Fruit fly (Drosophila melanogaster) whole organism, embryonic: ENCODE results near the gene CG31542.

Experiments used
- ATbp ChIP-seq: fragments of 200-800 bp; sonication (Bioruptor generic); optimal IDR thresholded peaks from 2 replicates; lab custom pipeline; 2017; ENCODE audit warnings: missing biosample characterization, mild to moderate bottlenecking, missing genetic modification characterization, missing genetic modification reagents
- Adf1 ChIP-seq: fragments of 200-800 bp; sonication (Bioruptor generic); IDR thresholded peaks from 2 replicates; pipeline ENCODE4 v1.3.6; 2022; ENCODE audit warnings: missing biosample characterization, missing genetic modification characterization
- B-H1 ChIP-seq: fragments of 200-800 bp; sonication (Bioruptor generic); IDR thresholded peaks from 3 replicates; pipeline ENCODE4 v1.3.6; 2022; ENCODE audit warnings: missing biosample characterization, missing genetic modification characterization
- B-H2 ChIP-seq: fragments of 200-800 bp; sonication (Bioruptor generic); optimal IDR thresholded peaks from 2 replicates; lab custom pipeline; 2018; ENCODE audit warnings: missing biosample characterization, mild to moderate bottlenecking, missing genetic modification characterization
- Bgb ChIP-seq: fragments of 200-800 bp; sonication (Bioruptor generic); IDR thresholded peaks from 2 replicates; pipeline ENCODE4 v1.3.6; 2022; ENCODE audit warnings: missing biosample characterization, missing genetic modification characterization; ENCODE audit not compliant: partially characterized antibody
- CG11085 ChIP-seq: fragments of 200-800 bp; sonication (Bioruptor generic); IDR thresholded peaks from 2 replicates; pipeline ENCODE4 v1.3.6; 2022; ENCODE audit warnings: missing biosample characterization, missing genetic modification characterization
- CG11560 ChIP-seq: fragments of 200-800 bp; sonication (Bioruptor generic); IDR thresholded peaks from 3 replicates; pipeline ENCODE4 v1.3.6; 2022; ENCODE audit warnings: missing biosample characterization, missing genetic modification characterization
- CG11695 ChIP-seq: fragments of 200-800 bp; sonication (Bioruptor generic); IDR thresholded peaks from 3 replicates; pipeline ENCODE4 v1.3.6; 2022; ENCODE audit warnings: missing biosample characterization, missing genetic modification characterization
- CG12071 ChIP-seq: fragments of 200-800 bp; sonication (Bioruptor generic); optimal IDR thresholded peaks from 3 replicates; lab custom pipeline; 2018; ENCODE audit warnings: missing biosample characterization, mild to moderate bottlenecking, missing genetic modification characterization
- CG12659 ChIP-seq: fragments of 200-800 bp; sonication (Bioruptor generic); optimal IDR thresholded peaks from 3 replicates; lab custom pipeline; 2017; ENCODE audit warnings: mild to moderate bottlenecking, missing biosample characterization, missing genetic modification reagents, missing genetic modification characterization
- CG12744 ChIP-seq: fragments of 200-800 bp; sonication (Bioruptor generic); optimal IDR thresholded peaks from 2 replicates; lab custom pipeline; 2016; ENCODE audit warnings: missing biosample characterization, missing genetic modification characterization
- CG12769 ChIP-seq: fragments of 200-800 bp; sonication (Bioruptor generic); optimal IDR thresholded peaks from 2 replicates; lab custom pipeline; 2019; ENCODE audit warnings: missing biosample characterization, mild to moderate bottlenecking, missing genetic modification characterization, moderate library complexity
- CG13287 ChIP-seq: fragments of 200-800 bp; sonication (Bioruptor generic); IDR thresholded peaks from 2 replicates; pipeline ENCODE4 v1.3.6; 2022; ENCODE audit warnings: missing biosample characterization, missing genetic modification characterization; ENCODE audit not compliant: partially characterized antibody
- CG14965 ChIP-seq: fragments of 200-800 bp; sonication (Bioruptor generic); optimal IDR thresholded peaks from 2 replicates; lab custom pipeline; 2016; ENCODE audit warnings: missing biosample characterization, missing genetic modification characterization, borderline replicate concordance
- CG1647 ChIP-seq: fragments of 200-800 bp; sonication (Bioruptor generic); optimal IDR thresholded peaks from 3 replicates; lab custom pipeline; 2016; ENCODE audit warnings: missing biosample characterization, missing genetic modification characterization
- CG16815 ChIP-seq: fragments of 200-800 bp; sonication (Bioruptor generic); optimal IDR thresholded peaks from 3 replicates; lab custom pipeline; 2017; ENCODE audit warnings: missing biosample characterization, mild to moderate bottlenecking, missing genetic modification characterization
- CG17802 ChIP-seq: fragments of 200-800 bp; sonication (Bioruptor generic); optimal IDR thresholded peaks from 2 replicates; lab custom pipeline; 2018; ENCODE audit warnings: missing biosample characterization, mild to moderate bottlenecking, missing genetic modification characterization, moderate library complexity
- CG18476 ChIP-seq: fragments of 200-800 bp; sonication (Bioruptor generic); optimal IDR thresholded peaks from 2 replicates; lab custom pipeline; 2016; ENCODE audit warnings: missing biosample characterization, mild to moderate bottlenecking, missing genetic modification characterization
- CG4360 ChIP-seq: fragments of 200-800 bp; sonication (Bioruptor generic); IDR thresholded peaks from 2 replicates; pipeline ENCODE4 v1.3.6; 2022; ENCODE audit warnings: missing biosample characterization, missing genetic modification characterization
- CG5953 ChIP-seq: fragments of 200-800 bp; sonication (Bioruptor generic); IDR thresholded peaks from 2 replicates; pipeline ENCODE4 v1.3.6; 2022; ENCODE audit warnings: missing biosample characterization, missing genetic modification characterization
- CG6272 ChIP-seq: fragments of 200-800 bp; sonication (Bioruptor generic); IDR thresholded peaks from 2 replicates; pipeline ENCODE4 v1.3.6; 2022; ENCODE audit warnings: missing biosample characterization, missing genetic modification characterization
- CG6854 ChIP-seq: fragments of 200-800 bp; sonication (Bioruptor generic); optimal IDR thresholded peaks from 3 replicates; lab custom pipeline; 2017; ENCODE audit warnings: missing biosample characterization, mild to moderate bottlenecking, missing genetic modification characterization
- CG8290 ChIP-seq, 3 experiments: fragments of 200-800 bp; sonication (Bioruptor generic); optimal IDR thresholded peaks; 2 replicates each; lab custom pipeline; 2016 to 2019; ENCODE audit warnings: missing biosample characterization in 3 of 3, missing genetic modification characterization in 3 of 3, mild to moderate bottlenecking in 2 of 3, moderate library complexity in 1 of 3
- CkIIα-i1 ChIP-seq: fragments of 200-800 bp; sonication (Bioruptor generic); IDR thresholded peaks from 2 replicates; pipeline ENCODE4 v1.3.6; 2022; ENCODE audit warnings: missing biosample characterization, missing genetic modification characterization
- Dek ChIP-seq: fragments of 200-800 bp; sonication (Bioruptor generic); optimal IDR thresholded peaks from 3 replicates; lab custom pipeline; 2019; ENCODE audit warnings: missing biosample characterization, mild to moderate bottlenecking, missing genetic modification characterization, moderate library complexity
- Ets65A ChIP-seq: fragments of 200-800 bp; sonication (Bioruptor generic); peaks from one replicate; lab custom pipeline; 2016; ENCODE audit warnings: missing biosample characterization, missing genetic modification characterization
- Jarid2 ChIP-seq: fragments of 200-800 bp; sonication (Bioruptor generic); optimal IDR thresholded peaks from 3 replicates; lab custom pipeline; 2017; ENCODE audit warnings: mild to moderate bottlenecking, missing biosample characterization, missing genetic modification reagents, missing genetic modification characterization
- Stat92E ChIP-seq, 3 experiments: fragments of >200 bp in 2 of 3; fragments of 200-800 bp in 1 of 3; sonication (Bioruptor generic) in 1 of 3; optimal IDR thresholded peaks; 2 replicates each; lab custom pipeline; 2017 to 2019; ENCODE audit warnings: missing biosample characterization in 3 of 3, missing genetic modification characterization in 3 of 3, mild to moderate bottlenecking in 1 of 3, moderate library complexity in 1 of 3
- amos ChIP-seq: fragments of 200-800 bp; sonication (Bioruptor generic); IDR thresholded peaks from 2 replicates; pipeline ENCODE4 v1.3.6; 2022; ENCODE audit warnings: missing biosample characterization, missing genetic modification characterization; ENCODE audit not compliant: partially characterized antibody
- ara ChIP-seq: fragments of 200-800 bp; sonication (Bioruptor generic); IDR thresholded peaks from 2 replicates; pipeline ENCODE4 v1.3.6; 2022; ENCODE audit warnings: missing biosample characterization, missing genetic modification characterization
- bab2 ChIP-seq: fragments of 200-800 bp; sonication (Bioruptor generic); optimal IDR thresholded peaks from 2 replicates; lab custom pipeline; 2016; ENCODE audit warnings: missing biosample characterization, missing genetic modification characterization
- bbx ChIP-seq: fragments of 200-800 bp; sonication (Bioruptor generic); IDR thresholded peaks from 2 replicates; pipeline ENCODE4 v1.3.6; 2022; ENCODE audit warnings: missing biosample characterization, missing genetic modification characterization; ENCODE audit not compliant: partially characterized antibody
- chm ChIP-seq: fragments of 200-800 bp; sonication (Bioruptor generic); IDR thresholded peaks from 2 replicates; pipeline ENCODE4 v1.3.6; 2022; ENCODE audit warnings: missing biosample characterization, missing genetic modification characterization
- dan ChIP-seq: fragments of 200-800 bp; sonication (Bioruptor generic); IDR thresholded peaks from 2 replicates; pipeline ENCODE4 v1.3.6; 2022; ENCODE audit warnings: missing biosample characterization, missing genetic modification characterization
- eyg ChIP-seq: fragments of 200-800 bp; sonication (Bioruptor generic); optimal IDR thresholded peaks from 3 replicates; lab custom pipeline; 2016; ENCODE audit warnings: missing biosample characterization, missing genetic modification characterization
- fru ChIP-seq: fragments of >200 bp; optimal IDR thresholded peaks from 2 replicates; lab custom pipeline; 2017
- gcm ChIP-seq: fragments of 200-800 bp; sonication (Bioruptor generic); optimal IDR thresholded peaks from 2 replicates; lab custom pipeline; 2019; ENCODE audit warnings: missing biosample characterization, mild to moderate bottlenecking, missing genetic modification characterization, moderate library complexity
- gsb-n ChIP-seq: fragments of 200-800 bp; sonication (Bioruptor generic); optimal IDR thresholded peaks from 3 replicates; lab custom pipeline; 2018; ENCODE audit warnings: missing biosample characterization, mild to moderate bottlenecking, missing genetic modification characterization
- ham ChIP-seq: fragments of 200-800 bp; sonication (Bioruptor generic); IDR thresholded peaks from 2 replicates; pipeline ENCODE4 v1.3.6; 2022; ENCODE audit warnings: missing biosample characterization, missing genetic modification characterization
- her ChIP-seq: fragments of 200-800 bp; sonication (Bioruptor generic); optimal IDR thresholded peaks from 2 replicates; lab custom pipeline; 2016; ENCODE audit warnings: missing biosample characterization, missing genetic modification characterization
- hkb ChIP-seq, 2 experiments: fragments of 200-800 bp in 1 of 2; fragments of >200 bp in 1 of 2; sonication (Bioruptor generic) in 1 of 2; IDR thresholded peaks in 1 of 2; optimal IDR thresholded peaks in 1 of 2; 2 replicates each; pipeline versions ENCODE4 v1.3.6 to Lab custom; 2017 to 2022; ENCODE audit warnings: missing biosample characterization in 1 of 2, missing genetic modification characterization in 1 of 2
- hth ChIP-seq: fragments of >200 bp; optimal IDR thresholded peaks from 2 replicates; lab custom pipeline; 2017; ENCODE audit warnings: inconsistent platforms
- lilli ChIP-seq: fragments of 200-800 bp; sonication (Bioruptor generic); optimal IDR thresholded peaks from 3 replicates; lab custom pipeline; 2016; ENCODE audit warnings: missing biosample characterization, missing genetic modification characterization
- mirr ChIP-seq: fragments of 200-800 bp; sonication (Bioruptor generic); optimal IDR thresholded peaks from 3 replicates; lab custom pipeline; 2018; ENCODE audit warnings: missing biosample characterization, mild to moderate bottlenecking, missing genetic modification characterization
- org-1 ChIP-seq: fragments of 200-800 bp; sonication (Bioruptor generic); optimal IDR thresholded peaks from 2 replicates; lab custom pipeline; 2017; ENCODE audit warnings: missing biosample characterization, missing genetic modification characterization
- p53 ChIP-seq: fragments of 200-800 bp; sonication (Bioruptor generic); optimal IDR thresholded peaks from 2 replicates; lab custom pipeline; 2016; ENCODE audit warnings: missing biosample characterization, missing genetic modification characterization
- pnt ChIP-seq: fragments of 200-800 bp; sonication (Bioruptor generic); optimal IDR thresholded peaks from 3 replicates; lab custom pipeline; 2016; ENCODE audit warnings: missing biosample characterization, missing genetic modification characterization
- row ChIP-seq: fragments of 200-800 bp; sonication (Bioruptor generic); IDR thresholded peaks from 3 replicates; pipeline ENCODE4 v1.3.6; 2022; ENCODE audit warnings: missing biosample characterization, missing genetic modification characterization
- tna ChIP-seq: fragments of 200-800 bp; sonication (Bioruptor generic); IDR thresholded peaks from 2 replicates; pipeline ENCODE4 v1.3.6; 2022; ENCODE audit warnings: missing biosample characterization, missing genetic modification characterization; ENCODE audit not compliant: partially characterized antibody

CG31542 gene

DNA sequence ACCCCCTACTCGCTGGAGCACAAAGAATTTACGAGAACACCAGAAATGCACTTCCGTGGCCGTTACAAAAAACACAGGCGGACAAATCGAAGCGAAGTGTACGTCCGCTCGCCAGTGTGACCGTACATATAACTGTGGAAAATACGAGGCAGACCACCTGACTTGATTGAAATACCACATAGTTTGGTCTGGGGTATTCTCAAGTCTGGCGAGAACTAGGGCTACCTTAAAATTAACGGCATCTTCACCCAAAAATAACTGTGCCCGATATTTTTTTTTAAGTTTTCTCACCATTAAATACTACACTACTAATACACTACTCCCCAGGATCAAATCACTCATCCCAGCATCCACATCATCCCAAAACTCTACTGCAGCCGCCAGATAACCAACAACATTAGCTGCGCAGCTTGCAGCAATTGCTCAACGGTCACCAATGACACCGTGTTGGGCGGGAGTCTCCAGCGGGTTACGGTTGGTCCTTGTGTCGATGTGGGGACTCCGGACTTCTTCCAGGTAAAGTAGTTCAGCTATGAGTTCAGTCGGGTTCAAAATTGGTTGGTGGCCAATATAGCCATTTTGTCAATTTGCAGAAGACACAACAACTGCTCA, 1.1 kb upstream of the CG31542 start, which contains the start of gene Cerk (continued):
- no peak for TF ChIP-seq CG6854 (GFP tag; lab: Kevin White, UChicago)
- TF ChIP-seq lilli = peak; percentile 50
- TF ChIP-seq p53 (GFP tag; lab: Kevin White, UChicago) = no peak
- peak; percentile 80 for TF ChIP-seq chm
- peak; percentile 38 for TF ChIP-seq CG17802
- no peak for TF ChIP-seq hth (lab: Kevin White, UChicago)
- no peak for TF ChIP-seq CkIIα-i1 (GFP tag; lab: Robert Waterston, UW)
- peak; percentile 93 for TF ChIP-seq Jarid2 (GFP tag; lab: Kevin White, UChicago)
- no peak for TF ChIP-seq org-1 (GFP tag; lab: Kevin White, UChicago)
- TF ChIP-seq amos (GFP tag; lab: Robert Waterston, UW) = peak; percentile 69; the same call in 1 of the 2 replicates
- no peak for TF ChIP-seq CG1647 (GFP tag; lab: Kevin White, UChicago)
- peak; percentile 30 for TF ChIP-seq CG8290 (GFP tag; optimal IDR thresholded peaks at IDR 0.05; lab: Kevin White, UChicago)
- peak; percentile 28 to 86 for TF ChIP-seq CG8290 (tag; optimal IDR thresholded peaks at IDR 0.05; lab: Kevin White, UChicago)
- TF ChIP-seq CG13287 (GFP tag; lab: Robert Waterston, UW) = peak; percentile 76
- TF ChIP-seq CG16815 (GFP tag; lab: Kevin White, UChicago) = no peak
- TF ChIP-seq Stat92E (GFP tag; optimal IDR thresholded peaks at IDR 0.05; lab: Kevin White, UChicago) = peak in 1 of 3 experiments; percentile 68
- TF ChIP-seq Adf1 (GFP tag; lab: Robert Waterston, UW) = no peak
- peak; percentile 68 for TF ChIP-seq Bgb (GFP tag; lab: Robert Waterston, UW)
- peak; percentile 47; the same call in 1 of the 2 replicates for TF ChIP-seq CG11085 (GFP tag; lab: Robert Waterston, UW)
- TF ChIP-seq row (GFP tag; lab: Robert Waterston, UW) = peak; percentile 87
- peak; percentile 32 for TF ChIP-seq Ets65A
- peak; percentile 54 for TF ChIP-seq CG12769 (tag; lab: Kevin White, UChicago)
- no peak for TF ChIP-seq Dek
- TF ChIP-seq CG11560 (tag; lab: Robert Waterston, UW) = peak; percentile 8; the same call in 1 of the 3 replicates
- TF ChIP-seq gcm (GFP tag; lab: Kevin White, UChicago) = no peak
- no peak for TF ChIP-seq CG5953 (GFP tag; lab: Robert Waterston, UW)
- no peak for TF ChIP-seq mirr (GFP tag; lab: Kevin White, UChicago)
- peak; percentile 59 for TF ChIP-seq eyg (GFP tag; lab: Kevin White, UChicago)
- peak; percentile 21 for TF ChIP-seq B-H2 (GFP tag; lab: Kevin White, UChicago)
- TF ChIP-seq bab2 (GFP tag; lab: Kevin White, UChicago) = peak; percentile 22
- peak; percentile 41 for TF ChIP-seq pnt (GFP tag; lab: Kevin White, UChicago)
- TF ChIP-seq ara = peak; percentile 14; the same call in 1 of the 2 replicates
- no peak for TF ChIP-seq hkb (optimal IDR thresholded peaks at IDR 0.05; lab: Kevin White, UChicago)
- no peak for TF ChIP-seq hkb (GFP tag; IDR thresholded peaks at IDR 0.05; lab: Robert Waterston, UW)
- peak; percentile 17; the same call in 1 of the 2 replicates for TF ChIP-seq tna (GFP tag; lab: Robert Waterston, UW)
- TF ChIP-seq CG18476 = no peak
- TF ChIP-seq ham (GFP tag; lab: Robert Waterston, UW) = no peak
- no peak for TF ChIP-seq CG12071 (GFP tag; lab: Kevin White, UChicago)
- no peak; the same call in 2 of the 3 replicates for TF ChIP-seq B-H1
- TF ChIP-seq bbx (GFP tag; lab: Robert Waterston, UW) = peak; percentile 57
- TF ChIP-seq her (GFP tag; lab: Kevin White, UChicago) = peak; percentile 51
- TF ChIP-seq CG14965 (GFP tag; lab: Kevin White, UChicago) = no peak
- peak; percentile 82 for TF ChIP-seq CG4360 (GFP tag; lab: Robert Waterston, UW)
- no peak for TF ChIP-seq CG11695 (GFP tag; lab: Robert Waterston, UW)
- TF ChIP-seq CG6272 (GFP tag; lab: Robert Waterston, UW) = no peak
- TF ChIP-seq CG12659 (GFP tag; lab: Kevin White, UChicago) = peak; percentile 64
- TF ChIP-seq dan (GFP tag; lab: Robert Waterston, UW) = no peak
- no peak for TF ChIP-seq fru (lab: Kevin White, UChicago)
- TF ChIP-seq ATbp (GFP tag; lab: Kevin White, UChicago) = no peak
- TF ChIP-seq CG12744 = no peak
- no peak for TF ChIP-seq gsb-n (tag; lab: Kevin White, UChicago)
